Fruit fly (Drosophila melanogaster) whole organism, embryonic: ENCODE data around the gene ZnT77C.
A peak's percentile ranks its signal among the peaks of the same experiment; 100 is the strongest.

ENCODE experiments used
- CG10959 ChIP-seq: fragments of 200-800 bp; sonication (Bioruptor generic); IDR thresholded peaks from 2 replicates; pipeline ENCODE4 v1.3.6; 2022; ENCODE audit warnings: missing biosample characterization, missing genetic modification characterization
- CG13296 ChIP-seq: fragments of 200-800 bp; sonication (Bioruptor generic); optimal IDR thresholded peaks from 3 replicates; lab custom pipeline; 2018; ENCODE audit warnings: missing biosample characterization, mild to moderate bottlenecking, missing genetic modification characterization
- CG13424 ChIP-seq: fragments of 200-800 bp; sonication (Bioruptor generic); optimal IDR thresholded peaks from 2 replicates; lab custom pipeline; 2019; ENCODE audit warnings: missing biosample characterization, mild to moderate bottlenecking, missing genetic modification characterization, moderate library complexity
- CG13624 ChIP-seq: fragments of 200-800 bp; sonication (Bioruptor generic); optimal IDR thresholded peaks from 2 replicates; lab custom pipeline; 2016; ENCODE audit warnings: missing biosample characterization, missing genetic modification characterization
- CG13775 ChIP-seq: fragments of 200-800 bp; sonication (Bioruptor generic); optimal IDR thresholded peaks from 3 replicates; lab custom pipeline; 2017; ENCODE audit warnings: missing biosample characterization, mild to moderate bottlenecking, missing genetic modification characterization
- CG14710 ChIP-seq: fragments of 200-800 bp; sonication (Bioruptor generic); optimal IDR thresholded peaks from 3 replicates; lab custom pipeline; 2019; ENCODE audit warnings: missing biosample characterization, mild to moderate bottlenecking, missing genetic modification characterization, moderate library complexity
- CG14965 ChIP-seq: fragments of 200-800 bp; sonication (Bioruptor generic); optimal IDR thresholded peaks from 2 replicates; lab custom pipeline; 2016; ENCODE audit warnings: missing biosample characterization, missing genetic modification characterization, borderline replicate concordance
- CG15073 ChIP-seq: fragments of 200-800 bp; sonication (Bioruptor generic); optimal IDR thresholded peaks from 2 replicates; lab custom pipeline; 2016; ENCODE audit warnings: missing biosample characterization, missing genetic modification characterization
- CG1603 ChIP-seq: fragments of 200-800 bp; sonication (Bioruptor generic); optimal IDR thresholded peaks from 2 replicates; lab custom pipeline; 2019; ENCODE audit warnings: missing biosample characterization, mild to moderate bottlenecking, missing genetic modification characterization, moderate library complexity
- CG17385 ChIP-seq: fragments of 200-800 bp; sonication (Bioruptor generic); optimal IDR thresholded peaks from 3 replicates; lab custom pipeline; 2018; ENCODE audit warnings: missing biosample characterization, mild to moderate bottlenecking, missing genetic modification characterization
- CG18011 ChIP-seq: fragments of 200-800 bp; sonication (Bioruptor generic); optimal IDR thresholded peaks from 2 replicates; lab custom pipeline; 2017; ENCODE audit warnings: missing biosample characterization, missing genetic modification characterization, mild to moderate bottlenecking, moderate library complexity, missing genotype
- CG2120 ChIP-seq: fragments of 200-800 bp; sonication (Bioruptor generic); optimal IDR thresholded peaks from 3 replicates; lab custom pipeline; 2016; ENCODE audit warnings: missing biosample characterization, missing genetic modification characterization
- CG2678 ChIP-seq: fragments of 200-800 bp; sonication (Bioruptor generic); optimal IDR thresholded peaks from 3 replicates; lab custom pipeline; 2019; ENCODE audit warnings: missing biosample characterization, mild to moderate bottlenecking, missing genetic modification characterization, moderate library complexity
- CG4854 ChIP-seq: fragments of 200-800 bp; sonication (Bioruptor generic); optimal IDR thresholded peaks from 2 replicates; lab custom pipeline; 2016; ENCODE audit warnings: missing biosample characterization, missing genetic modification characterization, inconsistent platforms
- CG6854 ChIP-seq: fragments of 200-800 bp; sonication (Bioruptor generic); optimal IDR thresholded peaks from 3 replicates; lab custom pipeline; 2017; ENCODE audit warnings: missing biosample characterization, mild to moderate bottlenecking, missing genetic modification characterization
- CG7556 ChIP-seq: fragments of 200-800 bp; sonication (Bioruptor generic); optimal IDR thresholded peaks from 2 replicates; lab custom pipeline; 2017; ENCODE audit warnings: missing biosample characterization, mild to moderate bottlenecking, missing genetic modification characterization
- CG9817 ChIP-seq: fragments of 200-800 bp; sonication (Bioruptor generic); optimal IDR thresholded peaks from 2 replicates; lab custom pipeline; 2018; ENCODE audit warnings: missing biosample characterization, mild to moderate bottlenecking, missing genetic modification characterization, moderate library complexity
- ERR ChIP-seq: fragments of 200-800 bp; sonication (Bioruptor generic); optimal IDR thresholded peaks from 2 replicates; lab custom pipeline; 2016; ENCODE audit warnings: missing biosample characterization, missing genetic modification characterization
- HHEX ChIP-seq: fragments of 200-800 bp; sonication (Bioruptor generic); optimal IDR thresholded peaks from 3 replicates; lab custom pipeline; 2017; ENCODE audit warnings: missing biosample characterization, mild to moderate bottlenecking, missing genetic modification characterization, missing genetic modification reagents
- Hr78 ChIP-seq, 2 experiments: fragments of 200-800 bp in 1 of 2; fragments of >200 bp in 1 of 2; sonication (Bioruptor generic) in 1 of 2; optimal IDR thresholded peaks; 2 replicates each; lab custom pipeline; 2017 to 2019; ENCODE audit warnings: missing biosample characterization in 2 of 2, missing genetic modification characterization in 2 of 2, mild to moderate bottlenecking in 1 of 2, moderate library complexity in 1 of 2
- Mrtf ChIP-seq: fragments of 200-800 bp; sonication (Bioruptor generic); IDR thresholded peaks from 3 replicates; pipeline ENCODE4 v1.3.6; 2022; ENCODE audit warnings: missing biosample characterization, missing genetic modification characterization
- NC2α ChIP-seq: fragments of 200-800 bp; sonication (Bioruptor generic); optimal IDR thresholded peaks from 2 replicates; lab custom pipeline; 2016; ENCODE audit warnings: missing biosample characterization, missing genetic modification characterization
- NFAT ChIP-seq: fragments of 200-800 bp; sonication (Bioruptor generic); IDR thresholded peaks from 2 replicates; pipeline ENCODE4 v1.3.6; 2022; ENCODE audit warnings: missing biosample characterization, missing genetic modification characterization
- Opbp ChIP-seq: fragments of 200-800 bp; sonication (Bioruptor generic); IDR thresholded peaks from 3 replicates; pipeline ENCODE4 v1.3.6; 2022; ENCODE audit warnings: missing biosample characterization, missing genetic modification characterization; ENCODE audit not compliant: partially characterized antibody
- Sox100B ChIP-seq: fragments of 200-800 bp; sonication (Bioruptor generic); optimal IDR thresholded peaks from 3 replicates; lab custom pipeline; 2018; ENCODE audit warnings: missing biosample characterization, mild to moderate bottlenecking, missing genetic modification characterization
- Sry-δ ChIP-seq: fragments of 200-800 bp; sonication (Bioruptor generic); optimal IDR thresholded peaks from 2 replicates; lab custom pipeline; 2016; ENCODE audit warnings: missing biosample characterization, missing genetic modification characterization
- Stat92E ChIP-seq, 3 experiments: fragments of >200 bp in 2 of 3; fragments of 200-800 bp in 1 of 3; sonication (Bioruptor generic) in 1 of 3; optimal IDR thresholded peaks; 2 replicates each; lab custom pipeline; 2017 to 2019; ENCODE audit warnings: missing biosample characterization in 3 of 3, missing genetic modification characterization in 3 of 3, mild to moderate bottlenecking in 1 of 3, moderate library complexity in 1 of 3
- Trl ChIP-seq, 3 experiments: fragments of >200 bp in 2 of 3; fragments of 200-800 bp in 1 of 3; sonication (Bioruptor generic) in 1 of 3; optimal IDR thresholded peaks; 2 replicates in 1 of 3; 3 replicates in 2 of 3; lab custom pipeline; 2016 to 2017; ENCODE audit warnings: missing biosample characterization in 1 of 3, missing genetic modification characterization in 1 of 3
- ara ChIP-seq: fragments of 200-800 bp; sonication (Bioruptor generic); IDR thresholded peaks from 2 replicates; pipeline ENCODE4 v1.3.6; 2022; ENCODE audit warnings: missing biosample characterization, missing genetic modification characterization
- bab2 ChIP-seq: fragments of 200-800 bp; sonication (Bioruptor generic); optimal IDR thresholded peaks from 2 replicates; lab custom pipeline; 2016; ENCODE audit warnings: missing biosample characterization, missing genetic modification characterization
- cato ChIP-seq: fragments of 200-800 bp; sonication (Bioruptor generic); optimal IDR thresholded peaks from 2 replicates; lab custom pipeline; 2016; ENCODE audit warnings: missing biosample characterization, missing genetic modification characterization, borderline replicate concordance
- crc ChIP-seq: fragments of 200-800 bp; sonication (Bioruptor generic); optimal IDR thresholded peaks from 2 replicates; lab custom pipeline; 2016; ENCODE audit warnings: missing biosample characterization, missing genetic modification characterization
- da ChIP-seq: fragments of 200-800 bp; sonication (Bioruptor generic); optimal IDR thresholded peaks from 2 replicates; lab custom pipeline; 2016; ENCODE audit warnings: missing biosample characterization, missing genetic modification characterization
- en ChIP-seq: fragments of 200-800 bp; sonication (Bioruptor generic); optimal IDR thresholded peaks from 2 replicates; lab custom pipeline; 2016; ENCODE audit warnings: missing biosample characterization, missing genetic modification characterization
- eyg ChIP-seq: fragments of 200-800 bp; sonication (Bioruptor generic); optimal IDR thresholded peaks from 3 replicates; lab custom pipeline; 2016; ENCODE audit warnings: missing biosample characterization, missing genetic modification characterization
- gem ChIP-seq: fragments of 200-800 bp; sonication (Bioruptor generic); optimal IDR thresholded peaks from 2 replicates; lab custom pipeline; 2019; ENCODE audit warnings: missing biosample characterization, mild to moderate bottlenecking, missing genetic modification characterization, moderate library complexity
- grau ChIP-seq: fragments of 200-800 bp; optimal IDR thresholded peaks from 3 replicates; lab custom pipeline; 2019; ENCODE audit warnings: missing biosample characterization, mild to moderate bottlenecking, missing genetic modification characterization, moderate library complexity
- gt ChIP-seq: fragments of 200-800 bp; sonication (Bioruptor generic); IDR thresholded peaks from 2 replicates; pipeline ENCODE4 v1.3.6; 2022; ENCODE audit warnings: missing biosample characterization, missing genetic modification characterization
- her ChIP-seq: fragments of 200-800 bp; sonication (Bioruptor generic); optimal IDR thresholded peaks from 2 replicates; lab custom pipeline; 2016; ENCODE audit warnings: missing biosample characterization, missing genetic modification characterization
- mam ChIP-seq: fragments of 200-800 bp; sonication (Bioruptor generic); optimal IDR thresholded peaks from 3 replicates; lab custom pipeline; 2016; ENCODE audit warnings: missing biosample characterization, missing genetic modification characterization
- onecut ChIP-seq: fragments of 200-800 bp; sonication (Bioruptor generic); IDR thresholded peaks from 2 replicates; pipeline ENCODE4 v1.3.6; 2022; ENCODE audit warnings: missing biosample characterization, missing genetic modification characterization
- p53 ChIP-seq: fragments of 200-800 bp; sonication (Bioruptor generic); optimal IDR thresholded peaks from 2 replicates; lab custom pipeline; 2016; ENCODE audit warnings: missing biosample characterization, missing genetic modification characterization
- sens ChIP-seq: fragments of 200-800 bp; sonication (Bioruptor generic); peaks from one replicate; lab custom pipeline; 2016; ENCODE audit warnings: missing biosample characterization, missing genetic modification characterization
- sima ChIP-seq: fragments of 200-800 bp; sonication (Bioruptor generic); optimal IDR thresholded peaks from 2 replicates; lab custom pipeline; 2016; ENCODE audit warnings: missing biosample characterization, missing genetic modification characterization
- slbo ChIP-seq: fragments of 200-800 bp; sonication (Bioruptor generic); IDR thresholded peaks from 2 replicates; pipeline ENCODE4 v1.3.6; 2022; ENCODE audit warnings: missing biosample characterization, missing genetic modification characterization
- so ChIP-seq: fragments of 200-800 bp; sonication (Bioruptor generic); IDR thresholded peaks from 3 replicates; pipeline ENCODE4 v1.3.6; 2022; ENCODE audit warnings: missing biosample characterization, missing genetic modification characterization
- tgo ChIP-seq: fragments of 200-800 bp; sonication (Bioruptor generic); IDR thresholded peaks from 3 replicates; pipeline ENCODE4 v1.3.6; 2022; ENCODE audit warnings: missing biosample characterization, missing genetic modification characterization
- trem ChIP-seq: fragments of 200-800 bp; optimal IDR thresholded peaks from 3 replicates; lab custom pipeline; 2019; ENCODE audit warnings: missing biosample characterization, mild to moderate bottlenecking, missing genetic modification characterization, moderate library complexity

The ZnT77C gene

dm6 chr3L:20471499-20472313 is 23.0 kb downstream of the ZnT77C start (continued):
- peak; percentile 31 for TF ChIP-seq CG2120 (GFP tag; lab: Kevin White, UChicago)
- peak; percentile 53 for TF ChIP-seq Sox100B
- no peak for TF ChIP-seq Stat92E (GFP tag; optimal IDR thresholded peaks at IDR 0.05; lab: Kevin White, UChicago)
- TF ChIP-seq CG10959, result peak; percentile 6; the same call in 1 of the 2 replicates
- peak; percentile 16 for TF ChIP-seq CG14710 (tag; lab: Kevin White, UChicago)
- TF ChIP-seq CG2678, result peak; percentile 67
- TF ChIP-seq CG6854 (GFP tag; lab: Kevin White, UChicago), result peak; percentile 55
- peak; percentile 58 for TF ChIP-seq CG13424
- no peak for TF ChIP-seq Trl (optimal IDR thresholded peaks at IDR 0.05; lab: Kevin White, UChicago)
- TF ChIP-seq Trl (GFP tag; optimal IDR thresholded peaks at IDR 0.05; lab: Kevin White, UChicago), result peak; percentile 83
- no peak for TF ChIP-seq tgo (GFP tag; lab: Robert Waterston, UW)
- peak; percentile 29; the same call in 1 of the 2 replicates for TF ChIP-seq slbo (GFP tag; lab: Robert Waterston, UW)
- peak; percentile 27 for TF ChIP-seq mam (GFP tag; lab: Kevin White, UChicago)
- TF ChIP-seq da (GFP tag; lab: Kevin White, UChicago), result peak; percentile 46
- peak; percentile 32 for TF ChIP-seq cato
- no peak for TF ChIP-seq gt (GFP tag; lab: Robert Waterston, UW)
- peak; percentile 60 for TF ChIP-seq NC2α (GFP tag; lab: Kevin White, UChicago)
- TF ChIP-seq p53 (GFP tag; lab: Kevin White, UChicago), result peak; percentile 50
- no peak for TF ChIP-seq Opbp (GFP tag; lab: Robert Waterston, UW)
- TF ChIP-seq CG14965, result peak; percentile 29
- 0 out of 3 replicates have a peak, but pooled peaks have one; percentile 38 for TF ChIP-seq so (GFP tag; lab: Robert Waterston, UW)
- peak; percentile 31; the same call in 1 of the 2 replicates for TF ChIP-seq ara (GFP tag; lab: Robert Waterston, UW)
- peak; percentile 44 for TF ChIP-seq gem (tag; lab: Kevin White, UChicago)
- TF ChIP-seq Mrtf (GFP tag; lab: Robert Waterston, UW), result 0 out of 3 replicates have a peak, but pooled peaks have one; percentile 21
- peak; percentile 43 for TF ChIP-seq CG17385
- peak; percentile 50 for TF ChIP-seq ERR (GFP tag; lab: Kevin White, UChicago)
- TF ChIP-seq trem, result peak; percentile 1
- peak; percentile 68 for TF ChIP-seq onecut (GFP tag; lab: Robert Waterston, UW)
- peak; percentile 31 for TF ChIP-seq en
- peak; percentile 44 for TF ChIP-seq CG7556 (GFP tag; lab: Kevin White, UChicago)
- peak; percentile 1 for TF ChIP-seq Sry-δ (GFP tag; lab: Kevin White, UChicago)
- peak; percentile 21 for TF ChIP-seq CG18011
- TF ChIP-seq CG15073 (GFP tag; lab: Kevin White, UChicago), result no peak
- peak; percentile 54 for TF ChIP-seq grau (tag; lab: Kevin White, UChicago)
- TF ChIP-seq CG1603 (tag; lab: Kevin White, UChicago), result peak; percentile 85
- peak; percentile 81 for TF ChIP-seq bab2 (GFP tag; lab: Kevin White, UChicago)
- TF ChIP-seq HHEX (GFP tag; lab: Kevin White, UChicago), result peak; percentile 75
- peak; percentile 0 for TF ChIP-seq crc (GFP tag; lab: Kevin White, UChicago)
- peak; percentile 95 for TF ChIP-seq sens (GFP tag; lab: Kevin White, UChicago)
- TF ChIP-seq CG13296, result peak; percentile 57
- TF ChIP-seq her, result peak; percentile 72
- TF ChIP-seq CG13624 (GFP tag; lab: Kevin White, UChicago), result peak; percentile 0
- TF ChIP-seq CG4854 (GFP tag; lab: Kevin White, UChicago), result peak; percentile 48
- no peak for TF ChIP-seq sima (GFP tag; lab: Kevin White, UChicago)
- TF ChIP-seq CG9817 (tag; lab: Kevin White, UChicago), result peak; percentile 32
- TF ChIP-seq Hr78 (GFP tag; optimal IDR thresholded peaks at IDR 0.05; lab: Kevin White, UChicago), result peak in 1 of 2 experiments; percentile 83
- TF ChIP-seq NFAT, result no peak
- TF ChIP-seq CG13775 (GFP tag; lab: Kevin White, UChicago), result no peak
- peak; percentile 60 for TF ChIP-seq eyg
